Comparison of ENCODE assay signal across 1 fruit fly cellular context in the genomic region with DNA sequence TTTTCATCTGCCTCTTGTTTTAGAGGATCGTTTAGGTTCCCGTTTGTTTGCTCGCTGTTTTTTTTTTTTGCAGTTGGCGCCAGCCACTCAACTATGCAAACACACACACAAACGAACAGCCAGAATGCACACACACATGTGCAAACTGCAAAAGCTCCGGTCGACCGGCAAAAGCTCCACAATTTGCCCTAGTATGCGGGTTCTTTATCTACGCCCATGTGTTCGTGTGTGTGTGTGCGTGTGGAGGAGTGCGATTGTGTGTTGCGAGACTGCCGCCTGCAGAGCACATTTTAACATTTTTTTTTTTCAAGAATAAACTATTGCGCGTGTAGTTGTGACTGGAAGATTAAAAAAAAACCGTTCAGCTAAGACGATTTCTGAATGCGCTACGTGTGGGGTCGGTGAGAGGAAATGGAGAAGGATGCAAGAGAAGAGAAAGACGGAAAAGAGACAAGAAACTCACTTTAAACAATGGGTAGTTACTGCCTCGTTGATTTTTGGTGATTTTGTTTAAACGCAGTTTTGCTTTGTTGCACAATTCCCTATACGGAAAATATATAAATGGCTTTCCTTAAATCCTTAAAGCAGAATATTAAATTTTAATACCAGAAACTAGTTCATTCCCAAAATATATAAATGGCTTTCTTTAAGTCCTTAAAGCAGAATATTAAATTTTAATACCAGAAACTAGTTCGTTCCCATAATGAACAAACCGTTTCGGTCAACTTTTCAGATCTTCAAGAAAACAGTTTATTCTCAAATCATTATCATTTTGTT.
TF ChIP-seq lines count a peak whose summit lies in the region.

No protein-coding gene starts in this region.

TF ChIP-seq in whole organism, embryonic, 481 proteins besides CTCF, POLR2A, EP300 and RAD21 (continued from another document and continues in another):
- TF ChIP-seq zf30C (GFP tag; optimal IDR thresholded peaks at IDR 0.05; lab: Kevin White, UChicago): no peak
- TF ChIP-seq Trl (optimal IDR thresholded peaks at IDR 0.05; lab: Kevin White, UChicago): no peak
- TF ChIP-seq Trl (GFP tag; optimal IDR thresholded peaks at IDR 0.05; lab: Kevin White, UChicago): peak; percentile 6
- TF ChIP-seq CG5953 (GFP tag; IDR thresholded peaks at IDR 0.05; lab: Robert Waterston, UW): no peak
- TF ChIP-seq CG7357 (GFP tag; IDR thresholded peaks at IDR 0.05; lab: Robert Waterston, UW): 0 out of 3 replicates have a peak, but pooled peaks have one; percentile 25
- TF ChIP-seq pita (GFP tag; optimal IDR thresholded peaks at IDR 0.05; lab: Kevin White, UChicago): no peak
- TF ChIP-seq bcd (GFP tag; optimal IDR thresholded peaks at IDR 0.05; lab: Kevin White, UChicago): peak; percentile 52
- peak; percentile 54; the same call in 1 of the 3 replicates for TF ChIP-seq Dbx (GFP tag; IDR thresholded peaks at IDR 0.05; lab: Robert Waterston, UW)
- peak; percentile 32 for TF ChIP-seq Asciz (GFP tag; optimal IDR thresholded peaks at IDR 0.05; lab: Kevin White, UChicago)
- no peak for TF ChIP-seq disco-r (GFP tag; optimal IDR thresholded peaks at IDR 0.05; lab: Kevin White, UChicago)
- TF ChIP-seq CG1233 (GFP tag; optimal IDR thresholded peaks at IDR 0.05; lab: Kevin White, UChicago): peak; percentile 41
- peak; percentile 63 for TF ChIP-seq gem (tag; optimal IDR thresholded peaks at IDR 0.05; lab: Kevin White, UChicago)
- TF ChIP-seq Sry-β (GFP tag; optimal IDR thresholded peaks at IDR 0.05; lab: Kevin White, UChicago): no peak
- no peak for TF ChIP-seq insv (GFP tag; optimal IDR thresholded peaks at IDR 0.05; lab: Kevin White, UChicago)
- TF ChIP-seq tna (GFP tag; IDR thresholded peaks at IDR 0.05; lab: Robert Waterston, UW; ENCODE audit: partially characterized antibody): no peak; the same call in 1 of the 2 replicates
- TF ChIP-seq YL-1 (GFP tag; optimal IDR thresholded peaks at IDR 0.05; lab: Kevin White, UChicago): no peak
- no peak for TF ChIP-seq cato (GFP tag; optimal IDR thresholded peaks at IDR 0.05; lab: Kevin White, UChicago; ENCODE audit: borderline replicate concordance)
- peak; percentile 16 for TF ChIP-seq gcm (GFP tag; optimal IDR thresholded peaks at IDR 0.05; lab: Kevin White, UChicago)
- TF ChIP-seq CG11398 (GFP tag; optimal IDR thresholded peaks at IDR 0.05; lab: Kevin White, UChicago): peak; percentile 57
- no peak for TF ChIP-seq pzg (GFP tag; optimal IDR thresholded peaks at IDR 0.05; lab: Kevin White, UChicago)
- TF ChIP-seq Nf-YC (tag; optimal IDR thresholded peaks at IDR 0.05; lab: Kevin White, UChicago): peak; percentile 21
- TF ChIP-seq ac (GFP tag; optimal IDR thresholded peaks at IDR 0.05; lab: Kevin White, UChicago): no peak
- TF ChIP-seq cwo (GFP tag; optimal IDR thresholded peaks at IDR 0.05; lab: Kevin White, UChicago): peak; percentile 64
- peak; percentile 41 for TF ChIP-seq CG12391 (tag; optimal IDR thresholded peaks at IDR 0.05; lab: Kevin White, UChicago)
- peak; percentile 9 for TF ChIP-seq CG9817 (tag; optimal IDR thresholded peaks at IDR 0.05; lab: Kevin White, UChicago)
- TF ChIP-seq CG30403 (GFP tag; optimal IDR thresholded peaks at IDR 0.05; lab: Kevin White, UChicago): peak; percentile 62
- TF ChIP-seq CG17829 (tag; optimal IDR thresholded peaks at IDR 0.05; lab: Kevin White, UChicago): no peak
- no peak for TF ChIP-seq CG12299 (tag; optimal IDR thresholded peaks at IDR 0.05; lab: Kevin White, UChicago)
- no peak for TF ChIP-seq CG6689 (GFP tag; IDR thresholded peaks at IDR 0.05; lab: Robert Waterston, UW)
- no peak for TF ChIP-seq pros (GFP tag; optimal IDR thresholded peaks at IDR 0.05; lab: Kevin White, UChicago)
- TF ChIP-seq CG13123 (GFP tag; optimal IDR thresholded peaks at IDR 0.05; lab: Kevin White, UChicago): no peak
- TF ChIP-seq p53 (GFP tag; optimal IDR thresholded peaks at IDR 0.05; lab: Kevin White, UChicago): no peak
- TF ChIP-seq Oli (tag; optimal IDR thresholded peaks at IDR 0.05; lab: Kevin White, UChicago): peak; percentile 55
- peak; percentile 51 for TF ChIP-seq CG12769 (tag; optimal IDR thresholded peaks at IDR 0.05; lab: Kevin White, UChicago)
- peak; percentile 11 for TF ChIP-seq CG7786 (GFP tag; optimal IDR thresholded peaks at IDR 0.05; lab: Kevin White, UChicago)
- no peak for TF ChIP-seq klu (GFP tag; IDR thresholded peaks at IDR 0.05; lab: Robert Waterston, UW)
- TF ChIP-seq CG6765 (GFP tag; optimal IDR thresholded peaks at IDR 0.05; lab: Kevin White, UChicago): peak; percentile 17
- peak; percentile 21 for TF ChIP-seq CHES-1-like (GFP tag; optimal IDR thresholded peaks at IDR 0.05; lab: Kevin White, UChicago)
- no peak for TF ChIP-seq CG8359 (GFP tag; optimal IDR thresholded peaks at IDR 0.05; lab: Kevin White, UChicago; ENCODE audit: borderline replicate concordance)
- no peak for TF ChIP-seq z (GFP tag; IDR thresholded peaks at IDR 0.05; lab: Robert Waterston, UW)
- no peak for TF ChIP-seq CG8290 (GFP tag; optimal IDR thresholded peaks at IDR 0.05; lab: Kevin White, UChicago)
- TF ChIP-seq CG8290 (tag; optimal IDR thresholded peaks at IDR 0.05; lab: Kevin White, UChicago): peak in 1 of 2 experiments; percentile 24
- no peak for TF ChIP-seq CG7928 (GFP tag; optimal IDR thresholded peaks at IDR 0.05; lab: Kevin White, UChicago)
- peak; percentile 56 for TF ChIP-seq Rfx (GFP tag; IDR thresholded peaks at IDR 0.05; lab: Robert Waterston, UW)
- peak; percentile 29 for TF ChIP-seq Dek (tag; optimal IDR thresholded peaks at IDR 0.05; lab: Kevin White, UChicago)
- TF ChIP-seq tgo (GFP tag; IDR thresholded peaks at IDR 0.05; lab: Robert Waterston, UW): peak; percentile 23; the same call in 1 of the 3 replicates
- TF ChIP-seq Hr51 (GFP tag; optimal IDR thresholded peaks at IDR 0.05; lab: Kevin White, UChicago): peak in 1 of 2 experiments; percentile 64
- TF ChIP-seq NC2α (GFP tag; optimal IDR thresholded peaks at IDR 0.05; lab: Kevin White, UChicago): no peak
- no peak for TF ChIP-seq CG2199 (GFP tag; IDR thresholded peaks at IDR 0.05; lab: Robert Waterston, UW)
- TF ChIP-seq CG12071 (GFP tag; optimal IDR thresholded peaks at IDR 0.05; lab: Kevin White, UChicago): no peak
- TF ChIP-seq CG4617 (GFP tag; optimal IDR thresholded peaks at IDR 0.05; lab: Kevin White, UChicago; ENCODE audit: borderline replicate concordance): no peak
- peak; percentile 42 for TF ChIP-seq Adf1 (GFP tag; IDR thresholded peaks at IDR 0.05; lab: Robert Waterston, UW)
- TF ChIP-seq sqz (GFP tag; optimal IDR thresholded peaks at IDR 0.05; lab: Kevin White, UChicago): peak; percentile 93
- TF ChIP-seq GATAe (GFP tag; conservative IDR thresholded peaks at IDR 0.05; lab: Robert Waterston, UW): peak; percentile 73
- peak; percentile 22 for TF ChIP-seq CG8944 (GFP tag; optimal IDR thresholded peaks at IDR 0.05; lab: Kevin White, UChicago)
- peak; percentile 4 for TF ChIP-seq Myb (GFP tag; optimal IDR thresholded peaks at IDR 0.05; lab: Kevin White, UChicago)
- no peak for TF ChIP-seq CG17568 (GFP tag; optimal IDR thresholded peaks at IDR 0.05; lab: Kevin White, UChicago)
- peak; percentile 28 for TF ChIP-seq HHEX (GFP tag; optimal IDR thresholded peaks at IDR 0.05; lab: Kevin White, UChicago)
- TF ChIP-seq Aef1 (GFP tag; IDR thresholded peaks at IDR 0.05; lab: Robert Waterston, UW): peak; percentile 43; the same call in 2 of the 3 replicates
- no peak for TF ChIP-seq CG8765 (GFP tag; IDR thresholded peaks at IDR 0.05; lab: Robert Waterston, UW)
- TF ChIP-seq Side (GFP tag; optimal IDR thresholded peaks at IDR 0.05; lab: Kevin White, UChicago): no peak
- TF ChIP-seq fd96Cb (tag; optimal IDR thresholded peaks at IDR 0.05; lab: Kevin White, UChicago): no peak
- peak; percentile 52 for TF ChIP-seq ems (GFP tag; optimal IDR thresholded peaks at IDR 0.05; lab: Kevin White, UChicago)
- TF ChIP-seq sc (optimal IDR thresholded peaks at IDR 0.05; lab: Kevin White, UChicago): no peak
- no peak for TF ChIP-seq sc (GFP tag; optimal IDR thresholded peaks at IDR 0.05; lab: Kevin White, UChicago)
- no peak for TF ChIP-seq slp2 (GFP tag; optimal IDR thresholded peaks at IDR 0.05; lab: Kevin White, UChicago)
- TF ChIP-seq CG10321 (GFP tag; IDR thresholded peaks at IDR 0.05; lab: Robert Waterston, UW): 0 out of 2 replicates have a peak, but pooled peaks have one; percentile 14
- TF ChIP-seq chinmo (GFP tag; IDR thresholded peaks at IDR 0.05; lab: Robert Waterston, UW; ENCODE audit: partially characterized antibody): peak; percentile 99
- TF ChIP-seq Nf-YA (GFP tag; IDR thresholded peaks at IDR 0.05; lab: Robert Waterston, UW): peak; percentile 48; the same call in 1 of the 2 replicates
- TF ChIP-seq vfl (GFP tag; optimal IDR thresholded peaks at IDR 0.05; lab: Kevin White, UChicago): no peak
- TF ChIP-seq Abd-B (GFP tag; optimal IDR thresholded peaks at IDR 0.05; lab: Kevin White, UChicago): peak; percentile 42
- no peak for TF ChIP-seq cas (GFP tag; IDR thresholded peaks at IDR 0.05; lab: Robert Waterston, UW)
- no peak for TF ChIP-seq MTF-1 (GFP tag; optimal IDR thresholded peaks at IDR 0.05; lab: Kevin White, UChicago; ENCODE audit: borderline replicate concordance)
- no peak for TF ChIP-seq CG15073 (GFP tag; optimal IDR thresholded peaks at IDR 0.05; lab: Kevin White, UChicago)
- no peak for TF ChIP-seq Dp (GFP tag; optimal IDR thresholded peaks at IDR 0.05; lab: Kevin White, UChicago)
- no peak for TF ChIP-seq Dref (GFP tag; IDR thresholded peaks at IDR 0.05; lab: Robert Waterston, UW)
- peak; percentile 4 for TF ChIP-seq eyg (GFP tag; optimal IDR thresholded peaks at IDR 0.05; lab: Kevin White, UChicago)
- no peak for TF ChIP-seq corto (GFP tag; optimal IDR thresholded peaks at IDR 0.05; lab: Kevin White, UChicago)
- no peak for TF ChIP-seq CG1024 (GFP tag; IDR thresholded peaks at IDR 0.05; lab: Robert Waterston, UW)
- TF ChIP-seq rib (GFP tag; IDR thresholded peaks at IDR 0.05; lab: Robert Waterston, UW): no peak
- no peak for TF ChIP-seq ken (GFP tag; IDR thresholded peaks at IDR 0.05; lab: Robert Waterston, UW)
- 0 out of 2 replicates have a peak, but pooled peaks have one; percentile 8 for TF ChIP-seq sob (GFP tag; IDR thresholded peaks at IDR 0.05; lab: Robert Waterston, UW)
- peak; percentile 94 for TF ChIP-seq Ets65A (GFP tag; lab: Kevin White, UChicago)
- TF ChIP-seq otp (GFP tag; IDR thresholded peaks at IDR 0.05; lab: Robert Waterston, UW): no peak
- peak; percentile 81 for TF ChIP-seq row (GFP tag; IDR thresholded peaks at IDR 0.05; lab: Robert Waterston, UW)
- peak; percentile 63; the same call in 1 of the 3 replicates for TF ChIP-seq CG11695 (GFP tag; IDR thresholded peaks at IDR 0.05; lab: Robert Waterston, UW)
- TF ChIP-seq zfh2 (GFP tag; optimal IDR thresholded peaks at IDR 0.05; lab: Kevin White, UChicago): peak; percentile 45
- peak; percentile 92 for TF ChIP-seq Med (GFP tag; lab: Kevin White, UChicago)
- peak; percentile 62 for TF ChIP-seq CG14441 (GFP tag; IDR thresholded peaks at IDR 0.05; lab: Robert Waterston, UW)
- 0 out of 2 replicates have a peak, but pooled peaks have one; percentile 8 for TF ChIP-seq CkIIα-i1 (GFP tag; IDR thresholded peaks at IDR 0.05; lab: Robert Waterston, UW)
- peak; percentile 32 for TF ChIP-seq bab2 (GFP tag; optimal IDR thresholded peaks at IDR 0.05; lab: Kevin White, UChicago)
- no peak for TF ChIP-seq sens-2 (GFP tag; IDR thresholded peaks at IDR 0.05; lab: Robert Waterston, UW)
- TF ChIP-seq Rx (GFP tag; IDR thresholded peaks at IDR 0.05; lab: Robert Waterston, UW): peak; percentile 27; the same call in 1 of the 2 replicates
- TF ChIP-seq lmd (GFP tag; IDR thresholded peaks at IDR 0.05; lab: Robert Waterston, UW): peak; percentile 31; the same call in 1 of the 2 replicates
- no peak for TF ChIP-seq tx (GFP tag; optimal IDR thresholded peaks at IDR 0.05; lab: Kevin White, UChicago)
- TF ChIP-seq CG13287 (GFP tag; IDR thresholded peaks at IDR 0.05; lab: Robert Waterston, UW; ENCODE audit: partially characterized antibody): no peak
- TF ChIP-seq CG10209 (GFP tag; optimal IDR thresholded peaks at IDR 0.05; lab: Kevin White, UChicago): peak; percentile 45
- TF ChIP-seq usp (GFP tag; optimal IDR thresholded peaks at IDR 0.05; lab: Kevin White, UChicago): no peak
- TF ChIP-seq CG4730 (GFP tag; IDR thresholded peaks at IDR 0.05; lab: Robert Waterston, UW): peak; percentile 18; the same call in 1 of the 2 replicates
- TF ChIP-seq CG10654 (GFP tag; optimal IDR thresholded peaks at IDR 0.05; lab: Kevin White, UChicago): no peak
- TF ChIP-seq CG7839 (tag; optimal IDR thresholded peaks at IDR 0.05; lab: Kevin White, UChicago): peak; percentile 54
- TF ChIP-seq repo (GFP tag; optimal IDR thresholded peaks at IDR 0.05; lab: Kevin White, UChicago): no peak
- TF ChIP-seq dysf (GFP tag; IDR thresholded peaks at IDR 0.05; lab: Robert Waterston, UW): peak; percentile 63
- TF ChIP-seq dpn (GFP tag; optimal IDR thresholded peaks at IDR 0.05; lab: Kevin White, UChicago): peak; percentile 7 to 41
- TF ChIP-seq CG11456 (GFP tag; IDR thresholded peaks at IDR 0.05; lab: Robert Waterston, UW): no peak; the same call in 2 of the 3 replicates
- TF ChIP-seq Gug (GFP tag; IDR thresholded peaks at IDR 0.05; lab: Robert Waterston, UW): peak; percentile 33; the same call in 1 of the 4 replicates
- TF ChIP-seq CG30020 (tag; optimal IDR thresholded peaks at IDR 0.05; lab: Kevin White, UChicago): no peak
- no peak for TF ChIP-seq CG9876 (GFP tag; optimal IDR thresholded peaks at IDR 0.05; lab: Kevin White, UChicago)
- no peak for TF ChIP-seq CG4328 (GFP tag; optimal IDR thresholded peaks at IDR 0.05; lab: Kevin White, UChicago)
- peak; percentile 70 for TF ChIP-seq Ptx1 (GFP tag; IDR thresholded peaks at IDR 0.05; lab: Robert Waterston, UW)
- TF ChIP-seq CG15269 (tag; optimal IDR thresholded peaks at IDR 0.05; lab: Kevin White, UChicago): peak; percentile 65
- peak; percentile 40 for TF ChIP-seq grau (tag; optimal IDR thresholded peaks at IDR 0.05; lab: Kevin White, UChicago)
- no peak for TF ChIP-seq trem (tag; optimal IDR thresholded peaks at IDR 0.05; lab: Kevin White, UChicago)
- TF ChIP-seq CG31441 (GFP tag; IDR thresholded peaks at IDR 0.05; lab: Robert Waterston, UW): peak; percentile 51; the same call in 1 of the 2 replicates
- TF ChIP-seq ind (GFP tag; optimal IDR thresholded peaks at IDR 0.05; lab: Kevin White, UChicago): peak; percentile 50
- TF ChIP-seq ase (GFP tag; IDR thresholded peaks at IDR 0.05; lab: Robert Waterston, UW): 0 out of 3 replicates have a peak, but pooled peaks have one; percentile 38
- TF ChIP-seq CG17361 (GFP tag; IDR thresholded peaks at IDR 0.05; lab: Robert Waterston, UW): peak; percentile 54; the same call in 1 of the 3 replicates
- peak; percentile 49 for TF ChIP-seq CG9727 (GFP tag; optimal IDR thresholded peaks at IDR 0.05; lab: Kevin White, UChicago)
- peak; percentile 20 for TF ChIP-seq CG4820 (GFP tag; optimal IDR thresholded peaks at IDR 0.05; lab: Kevin White, UChicago)
- TF ChIP-seq sisA (GFP tag; IDR thresholded peaks at IDR 0.05; lab: Robert Waterston, UW): peak; percentile 35; the same call in 1 of the 2 replicates
- TF ChIP-seq CG14667 (GFP tag; IDR thresholded peaks at IDR 0.05; lab: Robert Waterston, UW): no peak
